Fruit fly (Drosophila melanogaster): ENCODE data around the gene CG6985.
A peak's percentile ranks its signal among the peaks of the same experiment; 100 is the strongest.

DNA sequence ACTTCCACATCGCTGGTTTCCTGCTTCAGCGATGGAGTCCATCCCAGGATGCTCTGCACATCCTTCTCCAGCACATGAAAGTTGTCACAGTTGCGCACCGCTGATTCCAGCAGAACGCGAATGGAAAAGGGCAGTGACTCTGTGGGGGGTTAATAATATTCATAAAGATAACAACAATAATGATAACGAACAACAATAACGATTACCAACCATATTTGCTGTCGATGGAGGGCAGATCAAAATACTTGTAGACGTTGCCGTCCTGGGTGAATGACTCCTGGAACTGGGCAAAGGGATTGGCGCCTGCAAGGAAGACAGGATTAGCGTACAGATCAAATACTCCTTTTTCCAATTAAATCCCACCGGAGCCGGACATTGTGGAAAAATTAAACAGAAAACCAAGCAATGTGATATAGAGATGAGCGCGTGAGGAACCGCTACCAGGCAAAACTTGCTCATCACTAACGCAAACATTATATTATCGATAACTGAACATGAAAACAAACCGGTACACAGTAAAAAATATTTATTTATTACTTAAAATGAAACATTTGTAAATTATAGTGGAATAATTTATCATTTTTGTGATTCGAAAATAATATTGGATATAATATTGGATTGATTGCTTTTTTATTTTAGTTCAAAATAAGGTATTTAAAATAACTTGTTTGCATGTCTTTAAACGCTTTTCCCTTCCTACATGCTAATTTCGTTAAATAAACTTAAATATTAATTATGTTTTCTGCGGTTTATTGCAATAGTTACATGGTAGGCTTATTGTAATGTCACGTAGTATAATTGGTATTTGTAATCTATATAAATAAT, 16.6 kb upstream of the CG6985 start, which contains the start of gene Irp-1A:
- TF ChIP-seq OdsH (GFP tag; optimal IDR thresholded peaks at IDR 0.05) (peak; percentile 54), Jra (GFP tag; optimal IDR thresholded peaks at IDR 0.05) (peak; percentile 40), Hr78 (GFP tag; optimal IDR thresholded peaks at IDR 0.05) (no peak), Dfd (GFP tag; optimal IDR thresholded peaks at IDR 0.05) (no peak), psq (GFP tag; optimal IDR thresholded peaks at IDR 0.05) (peak; percentile 62), lola (GFP tag; optimal IDR thresholded peaks at IDR 0.05) (no peak), pan (optimal IDR thresholded peaks at IDR 0.05) (no peak), h (GFP tag; optimal IDR thresholded peaks at IDR 0.05) (peak; percentile 54), Myc (optimal IDR thresholded peaks at IDR 0.05) (peak; percentile 26), Hr83 (GFP tag; optimal IDR thresholded peaks at IDR 0.05; ENCODE audit: poor library complexity, severe bottlenecking) (peak; percentile 80), br (GFP tag; optimal IDR thresholded peaks at IDR 0.05) (peak; percentile 16)
